Fruit fly (Drosophila melanogaster) whole organism, wandering third instar larva: ENCODE measurements around the gene Rsf1.

Experiments
- CG9705 ChIP-seq: fragments of 200-800 bp; sonication (Bioruptor generic); optimal IDR thresholded peaks from 2 replicates; lab custom pipeline; 2018; ENCODE audit warnings: missing biosample characterization, mild to moderate bottlenecking, missing genetic modification characterization
- Myc ChIP-seq: fragments of >200 bp; optimal IDR thresholded peaks from 2 replicates; lab custom pipeline; 2017
- OdsH ChIP-seq: fragments of 200-800 bp; sonication (Bioruptor generic); optimal IDR thresholded peaks from 2 replicates; lab custom pipeline; 2016; ENCODE audit warnings: missing biosample characterization, mild to moderate bottlenecking, missing genetic modification characterization
- dl ChIP-seq, 2 experiments: fragments of 175-275, 200-275 bp in 1 of 2; fragments of 200-275 bp in 1 of 2; sonication (Bioruptor generic); optimal IDR thresholded peaks; lab custom pipeline; 2018; ENCODE audit warnings: mild to moderate bottlenecking in 2 of 2, missing biosample characterization in 2 of 2, missing genetic modification characterization in 2 of 2, moderate library complexity in 2 of 2; ENCODE audit not compliant: partially characterized antibody in 2 of 2, insufficient read depth in 1 of 2
- psq ChIP-seq: fragments of 200-800 bp; sonication (Bioruptor generic); optimal IDR thresholded peaks from 3 replicates; lab custom pipeline; 2017; ENCODE audit warnings: missing biosample characterization, mild to moderate bottlenecking, missing genetic modification characterization, moderate library complexity
- sage ChIP-seq: fragments of 200-800 bp; sonication (Bioruptor generic); optimal IDR thresholded peaks from 2 replicates; lab custom pipeline; 2016; ENCODE audit warnings: missing biosample characterization, mild to moderate bottlenecking, missing genetic modification characterization

DNA sequence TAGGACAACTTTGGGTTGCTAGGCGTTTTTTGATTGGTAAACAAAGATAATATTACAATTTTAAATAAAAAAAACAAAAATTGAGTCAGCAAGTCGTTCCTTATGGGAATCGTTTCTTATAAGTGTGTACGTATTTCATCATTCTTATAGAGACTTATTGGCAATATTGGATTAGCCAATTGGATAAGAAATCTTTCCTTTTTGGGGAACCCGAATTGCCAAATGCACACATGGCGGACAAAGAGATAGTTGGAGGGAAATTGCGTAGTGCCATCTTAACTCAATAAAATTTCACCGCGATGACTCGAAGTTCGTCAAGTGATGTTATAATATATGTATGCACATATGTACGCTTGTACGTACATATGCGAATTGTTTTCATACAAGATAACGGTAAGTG lies 27.9 kb upstream of the Rsf1 start:
- TF ChIP-seq sage (GFP tag; lab: Kevin White, UChicago) (no peak), Myc (lab: Kevin White, UChicago) (no peak), dl (GFP tag; optimal IDR thresholded peaks at IDR 0.05; lab: Kevin White, UChicago; ENCODE audit: insufficient read depth in 1 of 2, partially characterized antibody in 2 of 2) (no peak), CG9705 (GFP tag; lab: Kevin White, UChicago) (no peak), psq (GFP tag; lab: Kevin White, UChicago) (no peak), OdsH (GFP tag; lab: Kevin White, UChicago) (no peak)
